Worm (Caenorhabditis elegans): ENCODE data around the gene R57.2.

DNA sequence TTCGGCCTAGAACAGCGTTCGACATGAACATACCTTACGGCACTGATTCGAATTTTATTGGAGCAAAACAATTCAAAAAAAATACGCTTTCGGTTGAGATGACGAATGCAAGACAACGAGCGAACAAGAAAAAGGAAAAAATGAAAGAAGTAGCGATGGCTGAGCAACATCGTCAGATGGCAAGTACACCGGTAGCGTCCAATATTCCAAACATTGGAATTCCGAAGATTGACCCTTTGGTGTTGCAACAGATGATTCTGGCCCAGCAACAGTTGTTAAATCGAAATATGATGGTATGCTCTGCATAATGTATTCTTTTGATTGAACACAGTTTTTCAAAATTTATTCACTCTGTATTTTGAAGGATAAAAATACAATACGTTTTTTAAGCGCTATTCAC, 35.6 kb downstream of the R57.2 start:
- TF ChIP-seq pha-4 (GFP tag; IDR thresholded peaks at IDR 0.05), result no peak
- no peak for TF ChIP-seq pha-4 (tag; optimal IDR thresholded peaks at IDR 0.05)
- TF ChIP-seq fkh-10 (GFP tag; optimal IDR thresholded peaks at IDR 0.05), result no peak
